Worm (Caenorhabditis elegans) whole organism, L1 larva: ENCODE measurements around the gene K06A9.3.

Experiments used
- aly-2 ChIP-seq: fragments of 150-350 bp; optimal IDR thresholded peaks from 2 replicates; lab custom pipeline; 2014; ENCODE audit warnings: missing biosample characterization, missing genetic modification characterization
- ama-1 ChIP-seq: fragments of 150-350 bp; optimal IDR thresholded peaks from 2 replicates; lab custom pipeline; 2014
- fkh-10 ChIP-seq: sonication (generic microtip); optimal IDR thresholded peaks from 2 replicates; lab custom pipeline; 2017; ENCODE audit warnings: missing biosample characterization, missing genetic modification reagents, missing genetic modification characterization
- lin-35 ChIP-seq, 2 experiments: fragments of 150-350 bp; optimal IDR thresholded peaks; 2 replicates each; lab custom pipeline; 2014; ENCODE audit warnings: missing biosample characterization in 2 of 2, missing genetic modification characterization in 2 of 2, missing genetic modification reagents in 2 of 2
- lin-39 ChIP-seq: fragments of 150-350 bp; optimal IDR thresholded peaks from 2 replicates; lab custom pipeline; 2014; ENCODE audit warnings: missing biosample characterization, missing genetic modification reagents, missing genetic modification characterization
- mdl-1 ChIP-seq, 2 experiments: fragments of 150-350 bp; optimal IDR thresholded peaks; 2 replicates each; lab custom pipeline; 2014 to 2017; ENCODE audit warnings: missing biosample characterization in 2 of 2, missing genetic modification characterization in 2 of 2, inconsistent platforms in 1 of 2
- mep-1 ChIP-seq: fragments of 150-350 bp; optimal IDR thresholded peaks from 2 replicates; lab custom pipeline; 2014; ENCODE audit warnings: missing biosample characterization, missing genetic modification characterization
- nhr-20 ChIP-seq: sonication (generic microtip); optimal IDR thresholded peaks from 2 replicates; lab custom pipeline; 2016; ENCODE audit warnings: mild to moderate bottlenecking, missing genetic modification characterization, missing compliant biosample characterization
- nhr-47 ChIP-seq: sonication (generic microtip); optimal IDR thresholded peaks from 2 replicates; lab custom pipeline; 2016; ENCODE audit warnings: mild to moderate bottlenecking, missing genetic modification characterization, moderate library complexity, missing compliant biosample characterization
- nhr-90 ChIP-seq: sonication (generic microtip); optimal IDR thresholded peaks from 2 replicates; lab custom pipeline; 2016; ENCODE audit warnings: mild to moderate bottlenecking, missing genetic modification characterization, missing compliant biosample characterization; ENCODE audit not compliant: poor library complexity
- sox-4 ChIP-seq: sonication (generic microtip); optimal IDR thresholded peaks from 2 replicates; lab custom pipeline; 2016; ENCODE audit warnings: missing genetic modification characterization, missing compliant biosample characterization
- sptf-1 ChIP-seq: fragments of 150-350 bp; optimal IDR thresholded peaks from 2 replicates; lab custom pipeline; 2014; ENCODE audit warnings: missing biosample characterization, missing genetic modification characterization
- unc-30 ChIP-seq: sonication (generic microtip); optimal IDR thresholded peaks from 2 replicates; lab custom pipeline; 2017; ENCODE audit warnings: missing biosample characterization, missing genetic modification characterization

DNA sequence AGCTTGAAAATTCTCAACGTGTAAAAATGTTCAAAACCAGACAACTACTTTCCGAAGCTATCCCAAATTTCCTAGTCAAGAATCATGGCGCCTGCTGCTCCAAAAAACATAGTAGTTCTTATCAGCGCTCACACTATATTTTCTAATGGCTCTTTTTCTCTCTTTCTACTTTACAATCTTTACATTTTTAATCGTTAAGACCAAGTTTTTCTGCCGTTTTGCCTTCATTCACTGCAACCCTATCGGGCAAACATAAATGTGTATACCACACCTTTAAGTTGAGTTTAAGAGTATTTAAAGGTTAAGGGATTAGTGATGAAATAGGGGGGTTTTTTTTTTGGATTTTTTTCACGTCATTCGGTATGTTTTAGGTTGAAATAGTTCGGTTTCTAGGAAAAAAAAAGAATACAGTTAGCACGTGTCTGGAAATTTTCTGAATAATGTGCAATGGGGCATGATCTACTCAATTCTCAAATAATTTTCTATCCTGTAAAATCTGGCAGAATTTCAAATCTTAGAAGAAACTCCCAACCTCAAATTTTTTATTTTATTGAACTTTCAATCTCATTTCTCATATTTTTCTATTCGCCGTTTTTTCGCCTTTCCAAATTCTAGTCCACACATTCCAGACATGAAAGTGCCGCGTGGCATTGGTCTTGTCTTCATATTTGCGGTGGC, 11.9 kb upstream of the K06A9.3 start, which contains the start of gene K06A9.1:
- no peak for TF ChIP-seq fkh-10 (GFP tag; lab: Kevin White, UChicago)
- no peak for TF ChIP-seq lin-35 (GFP tag; optimal IDR thresholded peaks at IDR 0.05; lab: Kevin White, UChicago)
- no peak for TF ChIP-seq mep-1 (tag; lab: Kevin White, UChicago)
- no peak for TF ChIP-seq lin-39 (tag; lab: Kevin White, UChicago)
- TF ChIP-seq unc-30 (tag; lab: Kevin White, UChicago), result no peak
- TF ChIP-seq aly-2, result no peak
- no peak for TF ChIP-seq sox-4
- no peak for TF ChIP-seq ama-1 (lab: Kevin White, UChicago)
- TF ChIP-seq mdl-1 (tag; optimal IDR thresholded peaks at IDR 0.05; lab: Kevin White, UChicago), result no peak
- TF ChIP-seq nhr-20, result no peak
- no peak for TF ChIP-seq nhr-47
- no peak for TF ChIP-seq sptf-1 (tag; lab: Kevin White, UChicago)
- no peak for TF ChIP-seq nhr-90 (tag; lab: Kevin White, UChicago)
